Worm (Caenorhabditis elegans) whole organism, mixed stage, embryonic: ENCODE measurements around the gene saeg-2.

Experiments
- ceh-39 ChIP-seq: fragments of 150-350 bp; optimal IDR thresholded peaks from 2 replicates; lab custom pipeline; 2014; ENCODE audit warnings: missing biosample characterization, missing genetic modification characterization
- elt-1 ChIP-seq: sonication (generic microtip); optimal IDR thresholded peaks from 2 replicates; lab custom pipeline; 2017; ENCODE audit warnings: missing genetic modification characterization, mild to moderate bottlenecking, missing compliant biosample characterization, antibody characterized with exemption, moderate library complexity, borderline replicate concordance; ENCODE audit not compliant: insufficient read depth
- lin-13 ChIP-seq: fragments of 150-350 bp; optimal IDR thresholded peaks from 2 replicates; lab custom pipeline; 2014; ENCODE audit warnings: missing biosample characterization, missing genetic modification characterization
- lsy-2 ChIP-seq: fragments of 150-350 bp; optimal IDR thresholded peaks from 2 replicates; lab custom pipeline; 2014; ENCODE audit warnings: missing biosample characterization, missing genetic modification characterization
- mep-1 ChIP-seq: fragments of 150-350 bp; optimal IDR thresholded peaks from 2 replicates; lab custom pipeline; 2017; ENCODE audit warnings: missing biosample characterization, missing genetic modification reagents, missing genetic modification characterization, inconsistent platforms
- nhr-12 ChIP-seq: fragments of 150-350 bp; optimal IDR thresholded peaks from 2 replicates; lab custom pipeline; 2014; ENCODE audit warnings: missing biosample characterization, missing genetic modification characterization
- nhr-28 ChIP-seq: fragments of 150-350 bp; optimal IDR thresholded peaks from 2 replicates; lab custom pipeline; 2014; ENCODE audit warnings: missing biosample characterization, missing genetic modification characterization
- nhr-76 ChIP-seq: sonication (generic microtip); optimal IDR thresholded peaks from 2 replicates; lab custom pipeline; 2017; ENCODE audit warnings: missing biosample characterization, missing genetic modification characterization
- ztf-11 ChIP-seq: fragments of 150-350 bp; optimal IDR thresholded peaks from 2 replicates; lab custom pipeline; 2014; ENCODE audit warnings: missing biosample characterization, missing genetic modification characterization

DNA sequence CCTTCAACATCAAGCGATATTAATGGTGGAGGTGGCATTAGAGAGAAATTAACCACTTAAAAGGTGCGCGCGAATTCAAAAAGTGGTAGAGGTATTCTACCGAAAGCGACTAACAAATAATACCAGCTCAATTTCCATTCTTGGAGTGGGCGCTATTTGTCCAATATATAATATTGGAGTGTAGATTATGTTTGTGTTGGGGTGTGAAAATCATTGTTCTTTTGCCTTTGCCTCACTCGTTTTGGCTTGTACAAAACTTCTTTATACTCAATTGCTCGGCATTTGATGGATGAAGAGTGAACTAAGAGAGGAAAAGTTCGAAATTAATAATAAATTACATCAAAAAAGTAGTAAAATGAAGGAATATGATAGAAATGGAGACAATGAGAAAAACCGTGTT lies 9.0 kb upstream of the saeg-2 start, which contains the start of gene T23G5.3:
- no peak for TF ChIP-seq nhr-76
- TF ChIP-seq lin-13 (tag; lab: Kevin White, UChicago), result no peak
- TF ChIP-seq ztf-11, result no peak
- no peak for TF ChIP-seq nhr-28
- TF ChIP-seq mep-1 (tag; lab: Kevin White, UChicago), result no peak
- TF ChIP-seq elt-1 (tag; lab: Kevin White, UChicago), result no peak
- TF ChIP-seq ceh-39 (tag; lab: Kevin White, UChicago), result no peak
- TF ChIP-seq nhr-12 (tag; lab: Kevin White, UChicago), result no peak
- no peak for TF ChIP-seq lsy-2 (tag; lab: Kevin White, UChicago)
